Fruit fly (Drosophila melanogaster) whole organism, embryonic: Measurements from ENCODE around the gene Frmd5.

Experiments used
- CG10274 ChIP-seq: fragments of 200-800 bp; sonication (Bioruptor generic); optimal IDR thresholded peaks from 3 replicates; lab custom pipeline; 2017; ENCODE audit warnings: missing biosample characterization, mild to moderate bottlenecking, missing genetic modification characterization
- CG10431 ChIP-seq: fragments of 200-800 bp; sonication (Bioruptor generic); optimal IDR thresholded peaks from 3 replicates; lab custom pipeline; 2018; ENCODE audit warnings: missing biosample characterization, mild to moderate bottlenecking, missing genetic modification characterization
- CG10565 ChIP-seq: fragments of 200-800 bp; sonication (Bioruptor generic); optimal IDR thresholded peaks from 3 replicates; lab custom pipeline; 2016; ENCODE audit warnings: missing biosample characterization, mild to moderate bottlenecking, missing genetic modification characterization
- CG10654 ChIP-seq: fragments of 200-800 bp; sonication (Bioruptor generic); optimal IDR thresholded peaks from 2 replicates; lab custom pipeline; 2016; ENCODE audit warnings: missing biosample characterization, missing genetic modification characterization
- CG11695 ChIP-seq: fragments of 200-800 bp; sonication (Bioruptor generic); IDR thresholded peaks from 3 replicates; pipeline ENCODE4 v1.3.6; 2022; ENCODE audit warnings: missing biosample characterization, missing genetic modification characterization
- CG11723 ChIP-seq: fragments of 200-800 bp; sonication (Bioruptor generic); optimal IDR thresholded peaks from 2 replicates; lab custom pipeline; 2017; ENCODE audit warnings: missing biosample characterization, mild to moderate bottlenecking, missing genetic modification characterization
- CG12391 ChIP-seq: fragments of 200-800 bp; sonication (Bioruptor generic); optimal IDR thresholded peaks from 3 replicates; lab custom pipeline; 2018; ENCODE audit warnings: missing biosample characterization, mild to moderate bottlenecking, missing genetic modification characterization, moderate library complexity
- CG12769 ChIP-seq: fragments of 200-800 bp; sonication (Bioruptor generic); optimal IDR thresholded peaks from 2 replicates; lab custom pipeline; 2019; ENCODE audit warnings: missing biosample characterization, mild to moderate bottlenecking, missing genetic modification characterization, moderate library complexity
- CG13424 ChIP-seq: fragments of 200-800 bp; sonication (Bioruptor generic); optimal IDR thresholded peaks from 2 replicates; lab custom pipeline; 2019; ENCODE audit warnings: missing biosample characterization, mild to moderate bottlenecking, missing genetic modification characterization, moderate library complexity
- CG13894 ChIP-seq: fragments of 200-800 bp; sonication (Bioruptor generic); optimal IDR thresholded peaks from 3 replicates; lab custom pipeline; 2018; ENCODE audit warnings: missing biosample characterization, mild to moderate bottlenecking, missing genetic modification characterization, moderate library complexity
- CG1647 ChIP-seq: fragments of 200-800 bp; sonication (Bioruptor generic); optimal IDR thresholded peaks from 3 replicates; lab custom pipeline; 2016; ENCODE audit warnings: missing biosample characterization, missing genetic modification characterization
- CG16863 ChIP-seq: fragments of 200-800 bp; sonication (Bioruptor generic); optimal IDR thresholded peaks from 3 replicates; lab custom pipeline; 2016; ENCODE audit warnings: missing biosample characterization, missing genetic modification characterization
- CG17829 ChIP-seq: fragments of 200-800 bp; optimal IDR thresholded peaks from 2 replicates; lab custom pipeline; 2019; ENCODE audit warnings: missing biosample characterization, mild to moderate bottlenecking, missing genetic modification characterization, moderate library complexity
- CG31388 ChIP-seq: fragments of 200-800 bp; sonication (Bioruptor generic); optimal IDR thresholded peaks from 2 replicates; lab custom pipeline; 2016; ENCODE audit warnings: missing biosample characterization, missing genetic modification characterization
- CG33557 ChIP-seq: fragments of 200-800 bp; sonication (Bioruptor generic); optimal IDR thresholded peaks from 2 replicates; lab custom pipeline; 2019; ENCODE audit warnings: missing biosample characterization, mild to moderate bottlenecking, missing genetic modification characterization, moderate library complexity
- CG3995 ChIP-seq: fragments of 200-800 bp; sonication (Bioruptor generic); optimal IDR thresholded peaks from 3 replicates; lab custom pipeline; 2016; ENCODE audit warnings: missing biosample characterization, missing genetic modification characterization
- CG4424 ChIP-seq: fragments of 200-800 bp; sonication (Bioruptor generic); optimal IDR thresholded peaks from 3 replicates; lab custom pipeline; 2016; ENCODE audit warnings: missing biosample characterization, missing genetic modification characterization
- CG4617 ChIP-seq: fragments of 200-800 bp; sonication (Bioruptor generic); optimal IDR thresholded peaks from 3 replicates; lab custom pipeline; 2016; ENCODE audit warnings: missing biosample characterization, missing genetic modification characterization, borderline replicate concordance
- CG6689 ChIP-seq: fragments of 200-800 bp; sonication (Bioruptor generic); IDR thresholded peaks from 2 replicates; pipeline ENCODE4 v1.3.6; 2022; ENCODE audit warnings: missing biosample characterization, missing genetic modification characterization
- CG7786 ChIP-seq: fragments of 200-800 bp; sonication (Bioruptor generic); optimal IDR thresholded peaks from 2 replicates; lab custom pipeline; 2016; ENCODE audit warnings: missing biosample characterization, missing genetic modification characterization
- CG9215 ChIP-seq: fragments of 200-800 bp; sonication (Bioruptor generic); IDR thresholded peaks from 2 replicates; pipeline ENCODE4 v1.3.6; 2022; ENCODE audit warnings: missing biosample characterization, missing genetic modification characterization
- D19A ChIP-seq: fragments of 200-800 bp; optimal IDR thresholded peaks from 3 replicates; lab custom pipeline; 2019; ENCODE audit warnings: missing biosample characterization, mild to moderate bottlenecking, missing genetic modification characterization, moderate library complexity
- Dfd ChIP-seq, 2 experiments: fragments of >200 bp; optimal IDR thresholded peaks; 2 replicates each; lab custom pipeline; 2017; ENCODE audit warnings: missing biosample characterization in 2 of 2, missing genetic modification characterization in 2 of 2
- H15 ChIP-seq: fragments of 200-800 bp; sonication (Bioruptor generic); IDR thresholded peaks from 3 replicates; pipeline ENCODE4 v1.3.6; 2022; ENCODE audit warnings: missing biosample characterization, missing genetic modification characterization
- HLH4C ChIP-seq: fragments of 200-800 bp; sonication (Bioruptor generic); IDR thresholded peaks from 3 replicates; pipeline ENCODE4 v1.3.6; 2022; ENCODE audit warnings: missing biosample characterization, missing genetic modification characterization; ENCODE audit not compliant: partially characterized antibody
- HmgZ ChIP-seq: fragments of 200-800 bp; sonication (Bioruptor generic); optimal IDR thresholded peaks from 2 replicates; lab custom pipeline; 2018; ENCODE audit warnings: missing biosample characterization, mild to moderate bottlenecking, missing genetic modification characterization
- Hr78 ChIP-seq, 2 experiments: fragments of 200-800 bp in 1 of 2; fragments of >200 bp in 1 of 2; sonication (Bioruptor generic) in 1 of 2; optimal IDR thresholded peaks; 2 replicates each; lab custom pipeline; 2017 to 2019; ENCODE audit warnings: missing biosample characterization in 2 of 2, missing genetic modification characterization in 2 of 2, mild to moderate bottlenecking in 1 of 2, moderate library complexity in 1 of 2
- Med ChIP-seq: fragments of 200-800 bp; sonication (Bioruptor generic); peaks from one replicate; lab custom pipeline; 2016; ENCODE audit warnings: missing biosample characterization, missing genetic modification characterization, mild to moderate bottlenecking, inconsistent platforms, moderate library complexity
- Nf-YC ChIP-seq: fragments of 200-800 bp; optimal IDR thresholded peaks from 3 replicates; lab custom pipeline; 2019; ENCODE audit warnings: missing biosample characterization, mild to moderate bottlenecking, missing genetic modification characterization, moderate library complexity
- PHDP ChIP-seq: fragments of 200-800 bp; sonication (Bioruptor generic); optimal IDR thresholded peaks from 3 replicates; lab custom pipeline; 2018; ENCODE audit warnings: missing biosample characterization, mild to moderate bottlenecking, missing genetic modification characterization, moderate library complexity
- Ravus ChIP-seq: fragments of 200-800 bp; sonication (Bioruptor generic); IDR thresholded peaks from 2 replicates; pipeline ENCODE4 v1.3.6; 2022; ENCODE audit warnings: missing biosample characterization, missing genetic modification characterization
- az2 ChIP-seq: fragments of 200-800 bp; sonication (Bioruptor generic); optimal IDR thresholded peaks from 3 replicates; lab custom pipeline; 2016; ENCODE audit warnings: missing biosample characterization, missing genetic modification characterization
- crc ChIP-seq: fragments of 200-800 bp; sonication (Bioruptor generic); optimal IDR thresholded peaks from 2 replicates; lab custom pipeline; 2016; ENCODE audit warnings: missing biosample characterization, missing genetic modification characterization
- crol ChIP-seq: fragments of 200-800 bp; sonication (Bioruptor generic); IDR thresholded peaks from 2 replicates; pipeline ENCODE4 v1.3.6; 2022; ENCODE audit warnings: missing biosample characterization, missing genetic modification characterization
- dmrt99B ChIP-seq: fragments of 200-800 bp; sonication (Bioruptor generic); optimal IDR thresholded peaks from 2 replicates; lab custom pipeline; 2018; ENCODE audit warnings: missing biosample characterization, mild to moderate bottlenecking, missing genetic modification characterization, moderate library complexity
- ems ChIP-seq: fragments of 200-800 bp; sonication (Bioruptor generic); optimal IDR thresholded peaks from 3 replicates; lab custom pipeline; 2016; ENCODE audit warnings: missing biosample characterization, missing genetic modification characterization
- gem ChIP-seq: fragments of 200-800 bp; sonication (Bioruptor generic); optimal IDR thresholded peaks from 2 replicates; lab custom pipeline; 2019; ENCODE audit warnings: missing biosample characterization, mild to moderate bottlenecking, missing genetic modification characterization, moderate library complexity
- gfzf ChIP-seq: fragments of 200-800 bp; sonication (Bioruptor generic); optimal IDR thresholded peaks from 2 replicates; lab custom pipeline; 2016; ENCODE audit warnings: missing biosample characterization, mild to moderate bottlenecking, missing genetic modification characterization, moderate library complexity
- lilli ChIP-seq: fragments of 200-800 bp; sonication (Bioruptor generic); optimal IDR thresholded peaks from 3 replicates; lab custom pipeline; 2016; ENCODE audit warnings: missing biosample characterization, missing genetic modification characterization
- lola ChIP-seq, 3 experiments: fragments of >200 bp in 2 of 3; fragments of 200-800 bp in 1 of 3; sonication (Bioruptor generic) in 1 of 3; optimal IDR thresholded peaks; 2 replicates each; lab custom pipeline; 2017 to 2019; ENCODE audit warnings: missing biosample characterization in 3 of 3, missing genetic modification characterization in 3 of 3, mild to moderate bottlenecking in 1 of 3, moderate library complexity in 1 of 3
- mirr ChIP-seq: fragments of 200-800 bp; sonication (Bioruptor generic); optimal IDR thresholded peaks from 3 replicates; lab custom pipeline; 2018; ENCODE audit warnings: missing biosample characterization, mild to moderate bottlenecking, missing genetic modification characterization
- nerfin-2 ChIP-seq: fragments of 200-800 bp; sonication (Bioruptor generic); IDR thresholded peaks from 2 replicates; pipeline ENCODE4 v1.3.6; 2022; ENCODE audit warnings: missing biosample characterization, missing genetic modification characterization; ENCODE audit not compliant: partially characterized antibody
- pan ChIP-seq, 4 experiments: fragments of >200 bp in 3 of 4; fragments of 200-800 bp in 1 of 4; sonication (Bioruptor generic) in 1 of 4; optimal IDR thresholded peaks in 3 of 4; IDR thresholded peaks in 1 of 4; 2 replicates each; pipeline versions ENCODE4 v1.3.6 to Lab custom; 2017 to 2022; ENCODE audit warnings: missing biosample characterization in 2 of 4, missing genetic modification characterization in 2 of 4, mixed read lengths in 1 of 4
- pfk ChIP-seq: fragments of 200-800 bp; sonication (Bioruptor generic); optimal IDR thresholded peaks from 2 replicates; lab custom pipeline; 2018; ENCODE audit warnings: missing biosample characterization, mild to moderate bottlenecking, missing genetic modification characterization, moderate library complexity
- row ChIP-seq: fragments of 200-800 bp; sonication (Bioruptor generic); IDR thresholded peaks from 3 replicates; pipeline ENCODE4 v1.3.6; 2022; ENCODE audit warnings: missing biosample characterization, missing genetic modification characterization
- sens-2 ChIP-seq: fragments of 200-800 bp; sonication (Bioruptor generic); IDR thresholded peaks from 2 replicates; pipeline ENCODE4 v1.3.6; 2022; ENCODE audit warnings: missing biosample characterization, missing genetic modification characterization
- sima ChIP-seq: fragments of 200-800 bp; sonication (Bioruptor generic); optimal IDR thresholded peaks from 2 replicates; lab custom pipeline; 2016; ENCODE audit warnings: missing biosample characterization, missing genetic modification characterization
- trem ChIP-seq: fragments of 200-800 bp; optimal IDR thresholded peaks from 3 replicates; lab custom pipeline; 2019; ENCODE audit warnings: missing biosample characterization, mild to moderate bottlenecking, missing genetic modification characterization, moderate library complexity
- ttk ChIP-seq: fragments of 200-800 bp; sonication (Bioruptor generic); IDR thresholded peaks from 2 replicates; pipeline ENCODE4 v2.1.2; 2022; ENCODE audit warnings: missing biosample characterization, missing genetic modification characterization

Frmd5 gene

DNA sequence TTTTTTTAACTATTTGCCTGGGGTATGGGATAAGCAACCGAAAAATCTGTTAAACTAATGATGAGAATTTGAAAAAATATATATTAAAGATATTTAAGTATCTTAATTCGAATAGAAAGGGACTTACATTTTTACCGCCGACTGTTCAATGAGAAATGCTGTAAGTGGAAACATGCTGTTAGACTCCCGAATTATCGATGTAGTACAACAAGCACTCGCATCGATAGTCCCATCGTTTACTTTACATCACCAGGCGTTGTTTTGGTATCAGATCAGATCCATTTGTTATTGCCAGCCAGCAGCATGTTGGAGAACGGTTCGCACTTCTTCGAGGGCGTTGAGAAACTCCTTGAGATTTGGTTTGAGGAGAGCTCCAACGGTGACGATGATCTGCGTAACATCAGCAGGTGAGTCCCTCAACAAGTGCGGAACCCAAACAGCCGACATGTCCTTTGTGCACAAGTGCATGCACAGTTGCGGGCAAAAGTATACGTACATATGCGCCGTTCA, 5.0 kb upstream of the Frmd5 start, which contains the start of gene SamDC (continued):
- TF ChIP-seq nerfin-2 (GFP tag; lab: Robert Waterston, UW), result peak; percentile 59; the same call in 1 of the 2 replicates
- peak; percentile 59 for TF ChIP-seq HmgZ
- TF ChIP-seq Med (GFP tag; lab: Kevin White, UChicago), result peak; percentile 91
- TF ChIP-seq CG10654 (GFP tag; lab: Kevin White, UChicago), result peak; percentile 14
- peak; percentile 55 for TF ChIP-seq D19A (tag; lab: Kevin White, UChicago)
- TF ChIP-seq CG12391, result peak; percentile 71
- peak; percentile 76 for TF ChIP-seq HLH4C
- no peak for TF ChIP-seq CG1647 (GFP tag; lab: Kevin White, UChicago)
- TF ChIP-seq CG3995 (GFP tag; lab: Kevin White, UChicago), result peak; percentile 8
- TF ChIP-seq CG31388 (GFP tag; lab: Kevin White, UChicago), result no peak
- TF ChIP-seq CG17829 (tag; lab: Kevin White, UChicago), result peak; percentile 37
- peak; percentile 53 for TF ChIP-seq az2 (GFP tag; lab: Kevin White, UChicago)
- peak; percentile 76 for TF ChIP-seq gem (tag; lab: Kevin White, UChicago)
- TF ChIP-seq CG33557 (GFP tag; lab: Kevin White, UChicago), result no peak
- TF ChIP-seq CG13424 (tag; lab: Kevin White, UChicago), result peak; percentile 59
- TF ChIP-seq CG4424, result no peak
- peak; percentile 32 for TF ChIP-seq CG12769 (tag; lab: Kevin White, UChicago)
- TF ChIP-seq lola (GFP tag; optimal IDR thresholded peaks at IDR 0.05; lab: Kevin White, UChicago), result peak in 2 of 3 experiments; percentile 24 to 98
- TF ChIP-seq lilli (GFP tag; lab: Kevin White, UChicago), result peak; percentile 52
- TF ChIP-seq row, result peak; percentile 90
- TF ChIP-seq ttk, result no peak; the same call in 1 of the 2 replicates
- TF ChIP-seq crc (GFP tag; lab: Kevin White, UChicago), result no peak
- no peak for TF ChIP-seq CG10274 (GFP tag; lab: Kevin White, UChicago)
- no peak for TF ChIP-seq CG16863 (GFP tag; lab: Kevin White, UChicago)
- TF ChIP-seq Ravus (GFP tag; lab: Robert Waterston, UW), result no peak
- peak; percentile 26 for TF ChIP-seq dmrt99B
- peak; percentile 47 for TF ChIP-seq mirr
- TF ChIP-seq crol, result no peak
- no peak for TF ChIP-seq Nf-YC (tag; lab: Kevin White, UChicago)
- peak; percentile 8 for TF ChIP-seq ems (GFP tag; lab: Kevin White, UChicago)
- TF ChIP-seq sens-2 (GFP tag; lab: Robert Waterston, UW), result no peak
- peak; percentile 61 for TF ChIP-seq pfk
- TF ChIP-seq gfzf, result peak; percentile 35
- TF ChIP-seq CG13894 (tag; lab: Kevin White, UChicago), result peak; percentile 66
- peak; percentile 16 for TF ChIP-seq CG7786 (GFP tag; lab: Kevin White, UChicago)
- no peak for TF ChIP-seq CG10565 (GFP tag; lab: Kevin White, UChicago)
- no peak for TF ChIP-seq CG10431 (GFP tag; lab: Kevin White, UChicago)
- TF ChIP-seq sima (GFP tag; lab: Kevin White, UChicago), result no peak
- peak; percentile 42 for TF ChIP-seq CG4617 (GFP tag; lab: Kevin White, UChicago)
- no peak for TF ChIP-seq CG9215 (GFP tag; lab: Robert Waterston, UW)
- peak; percentile 45 for TF ChIP-seq trem (tag; lab: Kevin White, UChicago)
- no peak for TF ChIP-seq pan (optimal IDR thresholded peaks at IDR 0.05; lab: Kevin White, UChicago)
- peak in 1 of 2 experiments; percentile 49 for TF ChIP-seq pan (GFP tag; optimal IDR thresholded peaks at IDR 0.05 in 1 of 2, IDR thresholded peaks at IDR 0.05 in 1 of 2)
- TF ChIP-seq CG11723, result peak; percentile 1
- 0 out of 2 replicates have a peak, but pooled peaks have one; percentile 24 for TF ChIP-seq CG6689
- TF ChIP-seq H15 (GFP tag; lab: Robert Waterston, UW), result no peak
- 0 out of 3 replicates have a peak, but pooled peaks have one; percentile 39 for TF ChIP-seq CG11695 (GFP tag; lab: Robert Waterston, UW)
- TF ChIP-seq PHDP (tag; lab: Kevin White, UChicago), result peak; percentile 63
- TF ChIP-seq Hr78 (GFP tag; optimal IDR thresholded peaks at IDR 0.05; lab: Kevin White, UChicago), result peak in 1 of 2 experiments; percentile 67
- peak in 1 of 2 experiments; percentile 77 for TF ChIP-seq Dfd (GFP tag; optimal IDR thresholded peaks at IDR 0.05; lab: Kevin White, UChicago)
